Fruit fly (Drosophila melanogaster): ENCODE results near the gene Arp1.

- TF ChIP-seq CG8478 (optimal IDR thresholded peaks at IDR 0.05) = no peak
- no peak for TF ChIP-seq EcR (GFP tag; optimal IDR thresholded peaks at IDR 0.05)
- TF ChIP-seq usp (GFP tag; optimal IDR thresholded peaks at IDR 0.05) = no peak
- TF ChIP-seq pan (optimal IDR thresholded peaks at IDR 0.05) = no peak
- no peak for TF ChIP-seq psq (optimal IDR thresholded peaks at IDR 0.05)
Measured at dm6 chr3R:12715253-12715652, 23.7 kb downstream of the Arp1 start.

All from whole organism.